Fruit fly (Drosophila melanogaster) whole organism, embryonic: ENCODE measurements around the gene spel1.
A peak's percentile ranks its signal among the peaks of the same experiment; 100 is the strongest.

Experiments
- Abd-B ChIP-seq: fragments of 200-800 bp; sonication (Bioruptor generic); optimal IDR thresholded peaks from 2 replicates; lab custom pipeline; 2018; ENCODE audit warnings: missing biosample characterization, mild to moderate bottlenecking, missing genetic modification characterization, moderate library complexity
- Mes4 ChIP-seq: fragments of 200-800 bp; sonication (Bioruptor generic); optimal IDR thresholded peaks from 2 replicates; lab custom pipeline; 2016; ENCODE audit warnings: missing biosample characterization, missing genetic modification characterization
- PHDP ChIP-seq: fragments of 200-800 bp; sonication (Bioruptor generic); optimal IDR thresholded peaks from 3 replicates; lab custom pipeline; 2018; ENCODE audit warnings: missing biosample characterization, mild to moderate bottlenecking, missing genetic modification characterization, moderate library complexity
- Spps ChIP-seq: fragments of 200-800 bp; sonication (Bioruptor generic); optimal IDR thresholded peaks from 2 replicates; lab custom pipeline; 2018; ENCODE audit warnings: missing biosample characterization, mild to moderate bottlenecking, missing genetic modification characterization
- ranshi ChIP-seq: fragments of 200-800 bp; sonication (Bioruptor generic); IDR thresholded peaks from 2 replicates; pipeline ENCODE4 v1.3.6; 2022; ENCODE audit warnings: missing biosample characterization, missing genetic modification characterization

DNA sequence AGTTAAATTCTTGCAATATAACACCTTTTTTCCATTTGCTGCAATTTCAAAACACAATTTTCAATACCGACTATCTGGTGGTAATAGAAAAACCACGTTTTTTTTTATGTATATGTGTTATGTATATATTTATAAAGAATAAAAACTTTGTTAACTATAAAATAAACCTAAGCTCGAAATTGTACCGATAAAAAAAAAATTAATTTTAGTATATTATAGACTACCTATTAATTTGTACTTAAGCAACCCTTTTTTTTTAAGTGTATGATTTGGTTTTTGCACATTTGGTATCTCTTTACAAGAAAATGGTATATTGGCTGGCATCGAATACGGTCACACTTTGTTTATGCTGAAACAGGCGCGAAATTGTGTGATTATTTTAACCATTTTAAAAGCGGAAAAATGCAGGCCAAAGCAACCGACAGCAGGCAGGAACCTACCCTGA, at the start of gene spel1:
- TF ChIP-seq Abd-B (GFP tag; lab: Kevin White, UChicago) (peak; percentile 73), ranshi (GFP tag; lab: Robert Waterston, UW) (peak; percentile 89), Mes4 (GFP tag; lab: Kevin White, UChicago) (no peak), Spps (tag; lab: Kevin White, UChicago) (peak; percentile 81), PHDP (tag; lab: Kevin White, UChicago) (peak; percentile 91)
